Worm (Caenorhabditis elegans) whole organism, L1 larva: Measurements from ENCODE around the gene oac-48.

ENCODE experiments used
- alr-1 ChIP-seq: fragments of 200-800 bp; sonication (Bioruptor generic); optimal IDR thresholded peaks from 2 replicates; lab custom pipeline; 2018; ENCODE audit warnings: borderline replicate concordance, mild to moderate bottlenecking, missing genetic modification characterization, missing compliant biosample characterization
- ceh-82 ChIP-seq, 3 experiments: fragments of 150-350 bp in 1 of 3; sonication (generic microtip) in 2 of 3; optimal IDR thresholded peaks; 2 replicates each; lab custom pipeline; 2014 to 2017; ENCODE audit warnings: missing biosample characterization in 3 of 3, missing genetic modification characterization in 3 of 3
- ceh-88 ChIP-seq: fragments of 200-800 bp; sonication (Bioruptor generic); IDR thresholded peaks from 2 replicates; pipeline ENCODE4 v1.3.6; 2022; ENCODE audit warnings: missing genetic modification characterization, missing compliant biosample characterization
- ces-1 ChIP-seq: fragments of 150-350 bp; optimal IDR thresholded peaks from 2 replicates; lab custom pipeline; 2014; ENCODE audit warnings: missing biosample characterization, missing genetic modification reagents, missing genetic modification characterization
- dpl-1 ChIP-seq, 3 experiments: fragments of 150-350 bp in 2 of 3; sonication (generic microtip) in 1 of 3; optimal IDR thresholded peaks; 2 replicates each; lab custom pipeline; 2014 to 2017; ENCODE audit warnings: missing biosample characterization in 3 of 3, missing genetic modification characterization in 3 of 3, missing genetic modification reagents in 3 of 3
- dsc-1 ChIP-seq: sonication (generic microtip); optimal IDR thresholded peaks from 2 replicates; lab custom pipeline; 2016; ENCODE audit warnings: mild to moderate bottlenecking, missing genetic modification characterization, missing compliant biosample characterization
- efl-1 ChIP-seq, 4 experiments: fragments of 150-350 bp; optimal IDR thresholded peaks in 3 of 4; peaks in 1 of 4; 1 replicate in 1 of 4; 2 replicates in 3 of 4; lab custom pipeline; 2014; ENCODE audit warnings: missing biosample characterization in 2 of 4, missing genetic modification characterization in 2 of 4, missing genetic modification reagents in 2 of 4
- efl-3 ChIP-seq: fragments of 200-800 bp; sonication (Bioruptor generic); optimal IDR thresholded peaks from 2 replicates; lab custom pipeline; 2018; ENCODE audit warnings: mild to moderate bottlenecking, missing genetic modification characterization, missing compliant biosample characterization
- egl-13 ChIP-seq: sonication (generic microtip); optimal IDR thresholded peaks from 2 replicates; lab custom pipeline; 2016; ENCODE audit warnings: missing genotype, missing genetic modification reagents, missing genetic modification characterization, missing compliant biosample characterization
- egl-27 ChIP-seq, 2 experiments: fragments of 150-350 bp in 1 of 2; sonication (generic microtip); optimal IDR thresholded peaks; 3 replicates each; lab custom pipeline; 2017 to 2018; ENCODE audit warnings: missing biosample characterization in 2 of 2, missing genetic modification characterization in 2 of 2, missing genetic modification reagents in 2 of 2
- elt-2 ChIP-seq: sonication (generic microtip); optimal IDR thresholded peaks from 2 replicates; lab custom pipeline; 2016; ENCODE audit warnings: missing genetic modification characterization, mild to moderate bottlenecking, inconsistent platforms, missing compliant biosample characterization, missing genetic modification reagents
- elt-3 ChIP-seq, 6 experiments: fragments of 150-350 bp in 1 of 6; sonication (generic microtip); optimal IDR thresholded peaks; 2 replicates each; lab custom pipeline; 2017 to 2018; ENCODE audit warnings: missing biosample characterization in 6 of 6, missing genetic modification characterization in 6 of 6, inconsistent platforms in 1 of 6
- ets-5 ChIP-seq: fragments of 200-800 bp; sonication (Bioruptor generic); IDR thresholded peaks from 2 replicates; pipeline ENCODE4 v1.3.6; 2022; ENCODE audit warnings: missing genetic modification characterization, missing compliant biosample characterization
- fkh-4 ChIP-seq: sonication (generic microtip); optimal IDR thresholded peaks from 2 replicates; lab custom pipeline; 2016; ENCODE audit warnings: missing compliant biosample characterization, missing genetic modification characterization, borderline replicate concordance
- fkh-8 ChIP-seq: sonication (generic microtip); optimal IDR thresholded peaks from 2 replicates; lab custom pipeline; 2016; ENCODE audit warnings: mild to moderate bottlenecking, missing genetic modification characterization, missing compliant biosample characterization
- hlh-17 ChIP-seq: fragments of 200-800 bp; sonication (Bioruptor generic); optimal IDR thresholded peaks from 2 replicates; lab custom pipeline; 2018; ENCODE audit warnings: missing genetic modification characterization, mild to moderate bottlenecking, missing compliant biosample characterization, moderate library complexity, borderline replicate concordance
- irx-1 ChIP-seq: sonication (generic microtip); optimal IDR thresholded peaks from 2 replicates; lab custom pipeline; 2016; ENCODE audit warnings: missing genetic modification characterization, missing compliant biosample characterization
- isw-1 ChIP-seq: fragments of 200-800 bp; sonication (Bioruptor generic); IDR thresholded peaks from 2 replicates; pipeline ENCODE4 v1.3.6; 2022; ENCODE audit warnings: missing genetic modification characterization, missing compliant biosample characterization
- lin-14 ChIP-seq: fragments of 200-800 bp; sonication (Bioruptor generic); optimal IDR thresholded peaks from 2 replicates; lab custom pipeline; 2018; ENCODE audit warnings: mild to moderate bottlenecking, missing genetic modification characterization, moderate library complexity, missing compliant biosample characterization
- lin-15B ChIP-seq: fragments of 150-350 bp; sonication (generic microtip); optimal IDR thresholded peaks from 3 replicates; lab custom pipeline; 2014; ENCODE audit warnings: missing biosample characterization, missing genetic modification characterization
- lin-35 ChIP-seq, 2 experiments: fragments of 150-350 bp; optimal IDR thresholded peaks; 2 replicates each; lab custom pipeline; 2014; ENCODE audit warnings: missing biosample characterization in 2 of 2, missing genetic modification characterization in 2 of 2, missing genetic modification reagents in 2 of 2
- lin-39 ChIP-seq: fragments of 150-350 bp; optimal IDR thresholded peaks from 2 replicates; lab custom pipeline; 2014; ENCODE audit warnings: missing biosample characterization, missing genetic modification reagents, missing genetic modification characterization
- mab-9 ChIP-seq: fragments of 200-800 bp; sonication (Bioruptor generic); IDR thresholded peaks from 2 replicates; pipeline ENCODE4 v1.3.6; 2022; ENCODE audit warnings: missing genetic modification reagents, missing genetic modification characterization, missing compliant biosample characterization
- mdl-1 ChIP-seq, 2 experiments: fragments of 150-350 bp; optimal IDR thresholded peaks; 2 replicates each; lab custom pipeline; 2014 to 2017; ENCODE audit warnings: missing biosample characterization in 2 of 2, missing genetic modification characterization in 2 of 2, inconsistent platforms in 1 of 2
- mep-1 ChIP-seq: fragments of 150-350 bp; optimal IDR thresholded peaks from 2 replicates; lab custom pipeline; 2014; ENCODE audit warnings: missing biosample characterization, missing genetic modification characterization
- nhr-20 ChIP-seq: sonication (generic microtip); optimal IDR thresholded peaks from 2 replicates; lab custom pipeline; 2016; ENCODE audit warnings: mild to moderate bottlenecking, missing genetic modification characterization, missing compliant biosample characterization
- nhr-47 ChIP-seq: sonication (generic microtip); optimal IDR thresholded peaks from 2 replicates; lab custom pipeline; 2016; ENCODE audit warnings: mild to moderate bottlenecking, missing genetic modification characterization, moderate library complexity, missing compliant biosample characterization
- nhr-71 ChIP-seq: sonication (generic microtip); optimal IDR thresholded peaks from 2 replicates; lab custom pipeline; 2016; ENCODE audit warnings: mild to moderate bottlenecking, missing genetic modification characterization, moderate library complexity, missing compliant biosample characterization
- nhr-77 ChIP-seq: fragments of 150-350 bp; optimal IDR thresholded peaks from 2 replicates; lab custom pipeline; 2014; ENCODE audit warnings: missing biosample characterization, missing genetic modification characterization
- nhr-85 ChIP-seq: sonication (generic microtip); peaks from one replicate; lab custom pipeline; 2016; ENCODE audit warnings: missing genetic modification characterization, inconsistent platforms, missing compliant biosample characterization
- nhr-90 ChIP-seq: sonication (generic microtip); optimal IDR thresholded peaks from 2 replicates; lab custom pipeline; 2016; ENCODE audit warnings: mild to moderate bottlenecking, missing genetic modification characterization, missing compliant biosample characterization; ENCODE audit not compliant: poor library complexity
- pag-3 ChIP-seq: sonication (generic microtip); optimal IDR thresholded peaks from 2 replicates; lab custom pipeline; 2017; ENCODE audit warnings: missing genetic modification characterization, mild to moderate bottlenecking, missing compliant biosample characterization, antibody characterized with exemption, borderline replicate concordance; ENCODE audit not compliant: insufficient read depth
- pqm-1 ChIP-seq: sonication (generic microtip); optimal IDR thresholded peaks from 3 replicates; lab custom pipeline; 2017; ENCODE audit warnings: missing biosample characterization, missing genetic modification characterization
- rnt-1 ChIP-seq: sonication (generic microtip); optimal IDR thresholded peaks from 2 replicates; lab custom pipeline; 2016; ENCODE audit warnings: mild to moderate bottlenecking, missing genetic modification characterization, moderate library complexity, missing compliant biosample characterization
- snu-23 ChIP-seq: sonication (generic microtip); optimal IDR thresholded peaks from 2 replicates; lab custom pipeline; 2016; ENCODE audit warnings: missing genetic modification characterization, missing compliant biosample characterization
- sptf-1 ChIP-seq: fragments of 150-350 bp; optimal IDR thresholded peaks from 2 replicates; lab custom pipeline; 2014; ENCODE audit warnings: missing biosample characterization, missing genetic modification characterization
- sup-37 ChIP-seq: fragments of 200-800 bp; sonication (Bioruptor generic); optimal IDR thresholded peaks from 2 replicates; lab custom pipeline; 2018; ENCODE audit warnings: mild to moderate bottlenecking, missing genetic modification characterization, missing compliant biosample characterization
- swsn-7 ChIP-seq: sonication (generic microtip); optimal IDR thresholded peaks from 2 replicates; lab custom pipeline; 2016; ENCODE audit warnings: missing genetic modification characterization, missing compliant biosample characterization
- tbx-2 ChIP-seq: sonication (generic microtip); optimal IDR thresholded peaks from 2 replicates; lab custom pipeline; 2016; ENCODE audit warnings: missing genetic modification characterization, missing compliant biosample characterization
- unc-62 ChIP-seq: fragments of 150-350 bp; optimal IDR thresholded peaks from 2 replicates; lab custom pipeline; 2014; ENCODE audit warnings: missing biosample characterization, missing genetic modification reagents, missing genetic modification characterization
- unc-98 ChIP-seq: fragments of 200-800 bp; sonication (Bioruptor generic); IDR thresholded peaks from 2 replicates; pipeline ENCODE4 v1.3.6; 2022; ENCODE audit warnings: missing genetic modification characterization, missing compliant biosample characterization
- ztf-11 ChIP-seq, 2 experiments: sonication (generic microtip); optimal IDR thresholded peaks; 2 replicates each; lab custom pipeline; 2016 to 2017; ENCODE audit warnings: missing genetic modification characterization in 2 of 2, missing biosample characterization in 1 of 2, missing compliant biosample characterization in 1 of 2

Gene oac-48

ce11 chrIV:13699384-13699788, 25.8 kb downstream of the oac-48 start (continued):
- peak in 1 of 2 experiments; percentile 53 for TF ChIP-seq ztf-11 (tag; optimal IDR thresholded peaks at IDR 0.05; lab: Kevin White, UChicago)
- TF ChIP-seq nhr-20 (tag; lab: Kevin White, UChicago): no peak
- peak; percentile 79 for TF ChIP-seq mab-9 (GFP tag; lab: Robert Waterston, UW)
- peak; percentile 59 for TF ChIP-seq fkh-4
- TF ChIP-seq tbx-2 (tag; lab: Kevin White, UChicago): peak; percentile 50
- TF ChIP-seq dsc-1 (tag; lab: Kevin White, UChicago): peak; percentile 93
- TF ChIP-seq unc-98: no peak
- TF ChIP-seq sptf-1 (tag; lab: Kevin White, UChicago): no peak
- peak in 1 of 2 experiments; percentile 39 for TF ChIP-seq egl-27 (tag; optimal IDR thresholded peaks at IDR 0.05; lab: Kevin White, UChicago)
- peak; percentile 74 for TF ChIP-seq nhr-85
- no peak for TF ChIP-seq efl-3 (GFP tag; lab: Kevin White, UChicago)
- no peak for TF ChIP-seq mdl-1 (tag; optimal IDR thresholded peaks at IDR 0.05; lab: Kevin White, UChicago)
- no peak for TF ChIP-seq alr-1 (tag; lab: Kevin White, UChicago)
- TF ChIP-seq isw-1 (GFP tag; lab: Robert Waterston, UW): no peak
- peak; percentile 13 for TF ChIP-seq snu-23 (GFP tag; lab: Kevin White, UChicago)

- TF ChIP-seq mep-1 (no peak), ceh-88 (GFP tag; lab: Robert Waterston, UW) (no peak), fkh-8 (no peak), egl-13 (tag; lab: Kevin White, UChicago) (no peak), sup-37 (GFP tag; lab: Kevin White, UChicago) (no peak)
These were observed 27.2 kb downstream of the oac-48 start for ce11 chrIV:13700847-13701246.

ce11 chrIV:13701472-13701871, 27.9 kb downstream of the oac-48 start:
- no peak for TF ChIP-seq pqm-1
- TF ChIP-seq nhr-90 (tag; lab: Kevin White, UChicago): peak; percentile 3
- TF ChIP-seq snu-23 (GFP tag; lab: Kevin White, UChicago): no peak
- TF ChIP-seq egl-27 (tag; optimal IDR thresholded peaks at IDR 0.05; lab: Kevin White, UChicago): no peak
- TF ChIP-seq lin-35 (GFP tag; optimal IDR thresholded peaks at IDR 0.05; lab: Kevin White, UChicago): peak in 1 of 2 experiments; percentile 12
- no peak for TF ChIP-seq efl-1 (optimal IDR thresholded peaks at IDR 0.05; lab: Kevin White, UChicago)
- peak in 1 of 2 experiments; percentile 10 for TF ChIP-seq efl-1 (GFP tag; optimal IDR thresholded peaks at IDR 0.05 in 1 of 2; lab: Kevin White, UChicago)

ce11 chrIV:13702681-13703080, 29.1 kb downstream of the oac-48 start:
- TF ChIP-seq mab-9 (GFP tag; lab: Robert Waterston, UW) (peak; percentile 53; the same call in 1 of the 2 replicates), rnt-1 (no peak), lin-14 (GFP tag; lab: Kevin White, UChicago) (peak; percentile 2)

- TF ChIP-seq egl-27 (tag; optimal IDR thresholded peaks at IDR 0.05; lab: Kevin White, UChicago) (peak; percentile 5 to 15), nhr-71 (tag; lab: Kevin White, UChicago) (peak; percentile 62), hlh-17 (GFP tag; lab: Kevin White, UChicago) (no peak), ceh-82 (tag; optimal IDR thresholded peaks at IDR 0.05; lab: Kevin White, UChicago) (peak in 1 of 3 experiments; percentile 24), nhr-77 (tag; lab: Kevin White, UChicago) (no peak), mdl-1 (tag; optimal IDR thresholded peaks at IDR 0.05; lab: Kevin White, UChicago) (peak in 1 of 2 experiments; percentile 26), dpl-1 (GFP tag; optimal IDR thresholded peaks at IDR 0.05; lab: Kevin White, UChicago) (peak in 1 of 3 experiments; percentile 25), ces-1 (no peak), elt-2 (tag; lab: Kevin White, UChicago) (peak; percentile 13), swsn-7 (peak; percentile 12), irx-1 (tag; lab: Kevin White, UChicago) (peak; percentile 46), unc-62 (GFP tag; lab: Kevin White, UChicago) (peak; percentile 52), sptf-1 (tag; lab: Kevin White, UChicago) (no peak), lin-15B (tag; lab: Kevin White, UChicago) (no peak), elt-3 (tag; optimal IDR thresholded peaks at IDR 0.05; lab: Kevin White, UChicago) (peak in 4 of 6 experiments; percentile 47 to 86 (median 66)), pag-3 (tag; lab: Kevin White, UChicago) (no peak), unc-98 (no peak), nhr-47 (peak; percentile 18), lin-39 (tag; lab: Kevin White, UChicago) (peak; percentile 16), ztf-11 (tag; optimal IDR thresholded peaks at IDR 0.05; lab: Kevin White, UChicago) (no peak), ets-5 (GFP tag; lab: Robert Waterston, UW) (no peak)
These were observed 30.3 kb downstream of the oac-48 start, which contains the start of gene tlp-1 for ce11 chrIV:13703828-13704425. tlp-1 (minus strand) TSS chrIV:13704082.
